Worm (Caenorhabditis elegans): ENCODE data around the gene rec-8.

rec-8 gene

DNA sequence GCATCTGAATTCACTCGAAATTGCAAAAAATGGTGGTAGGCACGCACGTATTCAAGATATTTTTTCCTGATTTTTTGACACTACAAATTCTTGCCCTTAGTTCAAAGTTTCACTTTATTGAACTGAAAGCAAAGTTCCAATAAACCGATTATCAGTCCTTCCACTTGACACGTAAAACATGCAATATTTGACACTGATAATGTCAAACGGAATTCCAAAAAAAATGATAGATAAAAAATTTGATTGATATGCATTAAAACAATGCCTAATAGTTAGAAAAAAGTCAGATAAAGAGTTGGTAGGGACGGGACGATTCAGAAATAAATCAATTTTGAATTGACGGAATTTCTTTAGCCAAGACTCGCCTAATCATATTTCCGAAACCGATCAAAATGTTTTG, 25.9 kb downstream of the rec-8 start:
- peak; percentile 86 for TF ChIP-seq fos-1 (tag; optimal IDR thresholded peaks at IDR 0.05)
- peak; percentile 80 for TF ChIP-seq crh-2 (tag; optimal IDR thresholded peaks at IDR 0.05)
- no peak for TF ChIP-seq nhr-12 (tag; optimal IDR thresholded peaks at IDR 0.05)
- TF ChIP-seq gmeb-1 (tag; optimal IDR thresholded peaks at IDR 0.05): peak; percentile 17
- TF ChIP-seq sma-9 (GFP tag; optimal IDR thresholded peaks at IDR 0.05): peak; percentile 74
- no peak for TF ChIP-seq sma-9 (tag; optimal IDR thresholded peaks at IDR 0.05)
- TF ChIP-seq dmd-4 (tag; optimal IDR thresholded peaks at IDR 0.05): no peak

DNA sequence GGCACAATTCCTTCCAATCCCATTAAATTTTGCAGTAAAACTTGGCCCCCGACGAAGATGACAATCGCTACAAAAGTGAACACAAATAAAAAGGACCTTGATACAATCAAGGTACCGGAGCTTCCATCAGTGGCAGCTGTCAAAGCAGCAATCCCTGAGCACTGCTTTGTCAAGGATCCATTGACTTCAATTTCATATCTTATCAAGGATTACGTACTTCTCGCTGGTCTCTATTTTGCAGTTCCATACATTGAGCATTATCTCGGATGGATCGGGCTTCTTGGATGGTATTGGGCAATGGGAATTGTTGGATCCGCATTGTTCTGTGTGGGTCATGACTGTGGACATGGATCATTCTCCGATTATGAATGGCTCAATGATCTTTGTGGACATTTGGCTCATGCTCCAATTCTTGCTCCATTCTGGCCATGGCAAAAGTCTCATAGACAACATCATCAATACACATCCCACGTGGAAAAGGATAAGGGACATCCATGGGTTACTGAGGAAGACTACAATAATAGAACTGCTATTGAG, 29.1 kb downstream of the rec-8 start, which contains the start of gene fat-2:
TSS of gene fat-2 (plus strand) at position 51 of the 537 bp plus-strand sequence.
- TF ChIP-seq sma-3 (GFP tag; optimal IDR thresholded peaks at IDR 0.05): no peak
- TF ChIP-seq elt-1 (tag; optimal IDR thresholded peaks at IDR 0.05): no peak
- TF ChIP-seq ztf-11 (tag; optimal IDR thresholded peaks at IDR 0.05): no peak
- TF ChIP-seq ceh-16 (tag; optimal IDR thresholded peaks at IDR 0.05): no peak

DNA sequence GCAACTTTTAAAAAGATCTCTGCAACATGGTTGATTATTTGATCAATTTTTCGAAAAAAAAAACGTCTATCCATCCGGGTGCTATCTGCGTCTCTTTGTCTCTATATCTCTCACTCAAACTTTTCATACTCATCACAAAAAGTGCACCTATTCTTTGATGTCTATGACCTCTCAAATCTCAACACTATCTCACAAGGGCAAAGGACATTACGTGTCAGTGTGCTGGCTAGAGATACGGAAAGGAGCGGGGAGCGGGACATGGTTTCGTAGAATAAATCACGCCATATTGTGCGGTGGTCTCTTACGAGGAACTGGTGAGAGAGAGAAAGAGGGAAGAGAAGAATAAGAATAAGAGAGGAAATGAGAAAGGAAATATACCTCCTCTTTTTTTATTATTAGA, 30.6 kb downstream of the rec-8 start:
- no peak for TF ChIP-seq R02D3.7 (tag; optimal IDR thresholded peaks at IDR 0.05)
- TF ChIP-seq gmeb-1 (tag; optimal IDR thresholded peaks at IDR 0.05): peak; percentile 73
- peak; percentile 36 for TF ChIP-seq blmp-1 (tag; optimal IDR thresholded peaks at IDR 0.05; ENCODE audit: insufficient read depth)
- TF ChIP-seq sma-3 (GFP tag; optimal IDR thresholded peaks at IDR 0.05): peak; percentile 93
- peak in 1 of 2 experiments; percentile 64 for TF ChIP-seq mdl-1 (tag; optimal IDR thresholded peaks at IDR 0.05)
- TF ChIP-seq nhr-77 (tag; optimal IDR thresholded peaks at IDR 0.05): peak; percentile 42
- no peak for TF ChIP-seq snpc-4 (tag; optimal IDR thresholded peaks at IDR 0.05)
- peak; percentile 98 for TF ChIP-seq crh-2 (tag; optimal IDR thresholded peaks at IDR 0.05)
- peak; percentile 69 for TF ChIP-seq nhr-6 (tag; optimal IDR thresholded peaks at IDR 0.05)
- TF ChIP-seq lsy-2 (tag; optimal IDR thresholded peaks at IDR 0.05): peak in 1 of 2 experiments; percentile 82
- TF ChIP-seq unc-39 (tag; optimal IDR thresholded peaks at IDR 0.05): no peak
- TF ChIP-seq nhr-129 (tag; optimal IDR thresholded peaks at IDR 0.05): peak; percentile 97
- TF ChIP-seq aly-2 (tag; optimal IDR thresholded peaks at IDR 0.05): no peak
- no peak for TF ChIP-seq ama-1 (optimal IDR thresholded peaks at IDR 0.05)
- TF ChIP-seq unc-55 (GFP tag; optimal IDR thresholded peaks at IDR 0.05): no peak
- peak; percentile 87 for TF ChIP-seq C34F6.9 (tag; optimal IDR thresholded peaks at IDR 0.05)
- TF ChIP-seq nhr-25 (tag; optimal IDR thresholded peaks at IDR 0.05): peak; percentile 53
- no peak for TF ChIP-seq ztf-1 (GFP tag; conservative IDR thresholded peaks at IDR 0.05)
- TF ChIP-seq fos-1 (tag; optimal IDR thresholded peaks at IDR 0.05): peak; percentile 90
- peak; percentile 88 for TF ChIP-seq F13H6.1 (tag; optimal IDR thresholded peaks at IDR 0.05)
- TF ChIP-seq lin-11 (tag; optimal IDR thresholded peaks at IDR 0.05): no peak
- TF ChIP-seq ztf-4 (tag; optimal IDR thresholded peaks at IDR 0.05): peak; percentile 48
- peak; percentile 45 for TF ChIP-seq sem-4 (tag; optimal IDR thresholded peaks at IDR 0.05)
- peak; percentile 29 for TF ChIP-seq unc-62 (GFP tag; optimal IDR thresholded peaks at IDR 0.05)
- TF ChIP-seq egl-27 (tag; optimal IDR thresholded peaks at IDR 0.05): peak; percentile 85
- peak; percentile 88 for TF ChIP-seq nhr-21 (tag; optimal IDR thresholded peaks at IDR 0.05)
- TF ChIP-seq lin-13 (GFP tag; optimal IDR thresholded peaks at IDR 0.05): peak; percentile 34
- TF ChIP-seq peb-1 (tag; optimal IDR thresholded peaks at IDR 0.05): no peak
- no peak for TF ChIP-seq ceh-16 (tag; optimal IDR thresholded peaks at IDR 0.05)
- TF ChIP-seq sma-9 (GFP tag; optimal IDR thresholded peaks at IDR 0.05): peak; percentile 92
- no peak for TF ChIP-seq sma-9 (tag; optimal IDR thresholded peaks at IDR 0.05)
- TF ChIP-seq nhr-10 (tag; optimal IDR thresholded peaks at IDR 0.05): no peak

DNA sequence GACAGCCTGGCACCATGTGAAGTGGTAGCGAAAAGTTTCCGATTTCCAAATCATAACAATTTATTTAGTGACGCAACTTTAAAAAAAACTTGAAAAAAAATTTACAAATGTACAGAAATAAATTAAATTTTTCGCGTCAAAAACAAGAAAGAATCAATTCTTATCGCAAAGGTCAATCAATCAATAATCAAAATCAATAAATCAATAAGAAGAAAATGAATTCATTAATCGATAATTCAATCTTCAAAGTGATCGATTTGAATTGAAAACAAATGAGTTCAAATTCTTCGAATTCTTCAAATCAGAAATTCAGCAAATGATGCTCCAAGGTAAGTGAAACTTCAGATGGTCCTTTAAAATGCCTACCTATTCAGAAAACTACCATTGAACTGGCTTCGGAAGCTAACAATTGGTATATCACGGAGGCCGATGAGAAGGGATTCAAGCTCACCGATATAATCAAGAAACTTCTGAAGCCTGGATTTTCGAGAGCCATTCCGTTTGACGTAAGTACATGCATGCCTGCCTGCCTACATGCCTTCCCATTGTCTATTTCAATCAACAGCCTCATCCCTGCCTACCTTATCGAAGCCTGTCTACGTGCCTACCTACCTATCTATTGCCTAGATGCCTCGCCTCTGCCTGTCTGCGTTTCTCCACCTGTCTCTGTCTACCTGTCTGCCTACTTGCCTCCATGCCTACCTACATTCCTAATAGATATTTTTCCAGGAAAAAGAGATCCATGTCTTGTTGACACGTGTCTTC, 32.9 kb downstream of the rec-8 start:
- TF ChIP-seq mdl-1 (tag; optimal IDR thresholded peaks at IDR 0.05) (no peak), lin-11 (tag; optimal IDR thresholded peaks at IDR 0.05) (no peak), egl-27 (tag; optimal IDR thresholded peaks at IDR 0.05) (no peak), mbf-1 (tag; optimal IDR thresholded peaks at IDR 0.05) (no peak), ceh-16 (tag; optimal IDR thresholded peaks at IDR 0.05) (no peak), ZK546.5 (tag; optimal IDR thresholded peaks at IDR 0.05) (no peak), skn-1 (tag; optimal IDR thresholded peaks at IDR 0.05) (no peak), nhr-21 (tag; optimal IDR thresholded peaks at IDR 0.05) (no peak), zag-1 (tag; optimal IDR thresholded peaks at IDR 0.05) (no peak), nhr-12 (tag; optimal IDR thresholded peaks at IDR 0.05) (no peak), nhr-129 (tag; optimal IDR thresholded peaks at IDR 0.05) (no peak), nhr-25 (tag; optimal IDR thresholded peaks at IDR 0.05) (no peak), lin-13 (GFP tag; optimal IDR thresholded peaks at IDR 0.05) (no peak), blmp-1 (tag; optimal IDR thresholded peaks at IDR 0.05; ENCODE audit: insufficient read depth) (no peak), lin-39 (tag; optimal IDR thresholded peaks at IDR 0.05) (no peak), sma-3 (GFP tag; optimal IDR thresholded peaks at IDR 0.05) (no peak), nhr-10 (tag; optimal IDR thresholded peaks at IDR 0.05) (no peak), gmeb-1 (tag; optimal IDR thresholded peaks at IDR 0.05) (no peak)
